Fruit fly (Drosophila melanogaster) whole organism, prepupa: ENCODE results near the gene CG2641.

Experiments
- CG10631 ChIP-seq: fragments of 200-800 bp; sonication (Bioruptor generic); optimal IDR thresholded peaks from 2 replicates; lab custom pipeline; 2016; ENCODE audit warnings: missing biosample characterization, missing genetic modification characterization
- CG10669 ChIP-seq: fragments of 200-800 bp; sonication (Bioruptor generic); optimal IDR thresholded peaks from 3 replicates; lab custom pipeline; 2018; ENCODE audit warnings: missing biosample characterization, mild to moderate bottlenecking, missing genetic modification characterization, moderate library complexity
- CG11294 ChIP-seq: fragments of 200-800 bp; sonication (Bioruptor generic); IDR thresholded peaks from 2 replicates; pipeline ENCODE4 v1.3.6; 2022; ENCODE audit warnings: missing biosample characterization, missing genetic modification characterization
- CG11762 ChIP-seq: fragments of 200-800 bp; sonication (Bioruptor generic); optimal IDR thresholded peaks from 3 replicates; lab custom pipeline; 2016; ENCODE audit warnings: missing biosample characterization, missing genetic modification characterization; ENCODE audit not compliant: insufficient read depth
- CG11902 ChIP-seq: fragments of 200-800 bp; sonication (Bioruptor generic); optimal IDR thresholded peaks from 3 replicates; lab custom pipeline; 2016; ENCODE audit warnings: missing biosample characterization, missing genetic modification characterization
- CG15336 ChIP-seq: fragments of 200-800 bp; sonication (Bioruptor generic); IDR thresholded peaks from 2 replicates; pipeline ENCODE4 v1.3.6; 2022; ENCODE audit warnings: missing biosample characterization, missing genetic modification characterization
- CG1621 ChIP-seq: fragments of 200-800 bp; sonication (Bioruptor generic); optimal IDR thresholded peaks from 3 replicates; lab custom pipeline; 2018; ENCODE audit warnings: missing biosample characterization, mild to moderate bottlenecking, missing genetic modification characterization
- CG16779 ChIP-seq: fragments of 200-800 bp; sonication (Bioruptor generic); optimal IDR thresholded peaks from 3 replicates; lab custom pipeline; 2017; ENCODE audit warnings: missing biosample characterization, mild to moderate bottlenecking, missing genetic modification characterization
- CG3032 ChIP-seq: fragments of 200-800 bp; optimal IDR thresholded peaks from 2 replicates; lab custom pipeline; 2019; ENCODE audit warnings: missing biosample characterization, mild to moderate bottlenecking, missing genetic modification characterization, moderate library complexity
- CG31627 ChIP-seq: fragments of 200-800 bp; sonication (Bioruptor generic); optimal IDR thresholded peaks from 3 replicates; lab custom pipeline; 2016; ENCODE audit warnings: missing biosample characterization, missing genetic modification characterization
- CG32006 ChIP-seq: fragments of 200-800 bp; sonication (Bioruptor generic); optimal IDR thresholded peaks from 3 replicates; lab custom pipeline; 2017; ENCODE audit warnings: missing biosample characterization, mild to moderate bottlenecking, missing genetic modification characterization
- CG34406 ChIP-seq: fragments of 200-800 bp; sonication (Bioruptor generic); optimal IDR thresholded peaks from 3 replicates; lab custom pipeline; 2016; ENCODE audit warnings: missing biosample characterization, missing genetic modification characterization
- CG3919 ChIP-seq: fragments of 200-800 bp; sonication (Bioruptor generic); optimal IDR thresholded peaks from 3 replicates; lab custom pipeline; 2016; ENCODE audit warnings: missing biosample characterization, missing genetic modification characterization
- CG4318 ChIP-seq: fragments of 200-800 bp; sonication (Bioruptor generic); optimal IDR thresholded peaks from 3 replicates; lab custom pipeline; 2017; ENCODE audit warnings: missing biosample characterization, mild to moderate bottlenecking, missing genetic modification characterization
- CG6276 ChIP-seq: fragments of 200-800 bp; sonication (Bioruptor generic); optimal IDR thresholded peaks from 2 replicates; lab custom pipeline; 2017; ENCODE audit warnings: missing biosample characterization, mild to moderate bottlenecking, missing genetic modification characterization
- CG6792 ChIP-seq: fragments of 200-800 bp; sonication (Bioruptor generic); optimal IDR thresholded peaks from 3 replicates; lab custom pipeline; 2016; ENCODE audit warnings: missing biosample characterization, missing genetic modification characterization
- CG6808 ChIP-seq: fragments of 200-800 bp; sonication (Bioruptor generic); optimal IDR thresholded peaks from 3 replicates; lab custom pipeline; 2017; ENCODE audit warnings: missing biosample characterization, missing genetic modification characterization, mild to moderate bottlenecking, moderate library complexity, missing genetic modification reagents
- CG7368 ChIP-seq: fragments of 200-800 bp; sonication (Bioruptor generic); optimal IDR thresholded peaks from 3 replicates; lab custom pipeline; 2016; ENCODE audit warnings: missing biosample characterization, missing genetic modification characterization
- CG8119 ChIP-seq: fragments of 200-800 bp; sonication (Bioruptor generic); IDR thresholded peaks from 3 replicates; pipeline ENCODE4 v1.3.6; 2022; ENCODE audit warnings: missing biosample characterization, missing genetic modification characterization
- CG8319 ChIP-seq: fragments of 200-800 bp; sonication (Bioruptor generic); optimal IDR thresholded peaks from 3 replicates; lab custom pipeline; 2016; ENCODE audit warnings: missing biosample characterization, missing genetic modification characterization
- CG9139 ChIP-seq: fragments of 200-800 bp; sonication (Bioruptor generic); optimal IDR thresholded peaks from 3 replicates; lab custom pipeline; 2017; ENCODE audit warnings: missing biosample characterization, mild to moderate bottlenecking, missing genetic modification characterization
- Eip75B ChIP-seq: fragments of 200-800 bp; sonication (Bioruptor generic); optimal IDR thresholded peaks from 3 replicates; lab custom pipeline; 2016; ENCODE audit warnings: missing biosample characterization, missing genetic modification characterization
- Eip78C ChIP-seq: fragments of 200-800 bp; sonication (Bioruptor generic); peaks from one replicate; lab custom pipeline; 2016; ENCODE audit warnings: missing biosample characterization, missing genetic modification characterization
- Eip93F ChIP-seq: fragments of 200-800 bp; sonication (Bioruptor generic); optimal IDR thresholded peaks from 2 replicates; lab custom pipeline; 2016; ENCODE audit warnings: missing biosample characterization, mild to moderate bottlenecking, missing genetic modification characterization
- Ets21C ChIP-seq: fragments of 200-800 bp; sonication (Bioruptor generic); optimal IDR thresholded peaks from 3 replicates; lab custom pipeline; 2016; ENCODE audit warnings: missing biosample characterization, missing genetic modification characterization
- Ets96B ChIP-seq: fragments of 200-800 bp; optimal IDR thresholded peaks from 2 replicates; lab custom pipeline; 2019; ENCODE audit warnings: missing biosample characterization, mild to moderate bottlenecking, missing genetic modification characterization, moderate library complexity
- Gug ChIP-seq: fragments of 200-800 bp; sonication (Bioruptor generic); IDR thresholded peaks from 2 replicates; pipeline ENCODE4 v1.3.6; 2022; ENCODE audit warnings: missing biosample characterization, missing genetic modification characterization
- Hr38 ChIP-seq: sonication (Bioruptor generic); optimal IDR thresholded peaks from 2 replicates; lab custom pipeline; 2016; ENCODE audit warnings: missing biosample characterization, missing genetic modification characterization
- Hr4 ChIP-seq: fragments of 200-800 bp; sonication (Bioruptor generic); optimal IDR thresholded peaks from 3 replicates; lab custom pipeline; 2016; ENCODE audit warnings: missing biosample characterization, missing genetic modification characterization
- Lpt ChIP-seq: fragments of 200-800 bp; sonication (Bioruptor generic); optimal IDR thresholded peaks from 3 replicates; lab custom pipeline; 2016; ENCODE audit warnings: missing biosample characterization, missing genetic modification characterization
- Met ChIP-seq: fragments of 200-800 bp; sonication (Bioruptor generic); optimal IDR thresholded peaks from 3 replicates; lab custom pipeline; 2016; ENCODE audit warnings: missing biosample characterization, missing genetic modification characterization
- OdsH ChIP-seq: fragments of 200-800 bp; sonication (Bioruptor generic); optimal IDR thresholded peaks from 3 replicates; lab custom pipeline; 2016; ENCODE audit warnings: missing biosample characterization, missing genetic modification characterization
- Smox ChIP-seq: fragments of 200-800 bp; sonication (Bioruptor generic); optimal IDR thresholded peaks from 3 replicates; lab custom pipeline; 2016; ENCODE audit warnings: missing biosample characterization, missing genetic modification characterization
- Sox102F ChIP-seq: fragments of 200-800 bp; sonication (Bioruptor generic); optimal IDR thresholded peaks from 2 replicates; lab custom pipeline; 2016; ENCODE audit warnings: missing biosample characterization, mild to moderate bottlenecking, missing genetic modification characterization
- Sox15 ChIP-seq: fragments of 200-800 bp; sonication (Bioruptor generic); optimal IDR thresholded peaks from 3 replicates; lab custom pipeline; 2016; ENCODE audit warnings: missing biosample characterization, missing genetic modification characterization
- achi ChIP-seq: fragments of 200-800 bp; sonication (Bioruptor generic); optimal IDR thresholded peaks from 3 replicates; lab custom pipeline; 2016; ENCODE audit warnings: missing biosample characterization, missing genetic modification characterization
- acj6 ChIP-seq: fragments of 200-800 bp; sonication (Bioruptor generic); optimal IDR thresholded peaks from 3 replicates; lab custom pipeline; 2016; ENCODE audit warnings: missing biosample characterization, missing genetic modification characterization
- cyc ChIP-seq: fragments of 200-800 bp; sonication (Bioruptor generic); optimal IDR thresholded peaks from 3 replicates; lab custom pipeline; 2016; ENCODE audit warnings: missing biosample characterization, missing genetic modification characterization
- dsx ChIP-seq: fragments of 200-800 bp; optimal IDR thresholded peaks from 3 replicates; lab custom pipeline; 2019; ENCODE audit warnings: missing biosample characterization, mild to moderate bottlenecking, missing genetic modification characterization, moderate library complexity; ENCODE audit not compliant: poor library complexity, severe bottlenecking
- eg ChIP-seq: fragments of 200-800 bp; sonication (Bioruptor generic); IDR thresholded peaks from 3 replicates; pipeline ENCODE4 v1.3.6; 2022; ENCODE audit warnings: missing biosample characterization, missing genetic modification characterization
- fd59A ChIP-seq: fragments of 200-800 bp; sonication (Bioruptor generic); optimal IDR thresholded peaks from 2 replicates; lab custom pipeline; 2017; ENCODE audit warnings: missing biosample characterization, mild to moderate bottlenecking, missing genetic modification characterization, missing genetic modification reagents
- fd85E ChIP-seq: fragments of 200-800 bp; sonication (Bioruptor generic); optimal IDR thresholded peaks from 3 replicates; lab custom pipeline; 2016; ENCODE audit warnings: missing biosample characterization, missing genetic modification characterization
- fkh ChIP-seq: fragments of 200-800 bp; sonication (Bioruptor generic); optimal IDR thresholded peaks from 3 replicates; lab custom pipeline; 2017; ENCODE audit warnings: missing biosample characterization, mild to moderate bottlenecking, missing genetic modification characterization, moderate library complexity
- lz ChIP-seq: fragments of 200-800 bp; sonication (Bioruptor generic); optimal IDR thresholded peaks from 3 replicates; lab custom pipeline; 2016; ENCODE audit warnings: missing biosample characterization, missing genetic modification characterization
- net ChIP-seq: fragments of 200-800 bp; sonication (Bioruptor generic); optimal IDR thresholded peaks from 3 replicates; lab custom pipeline; 2016; ENCODE audit warnings: missing biosample characterization, missing genetic modification characterization
- pdm3 ChIP-seq: fragments of 200-800 bp; sonication (Bioruptor generic); optimal IDR thresholded peaks from 3 replicates; lab custom pipeline; 2016; ENCODE audit warnings: missing biosample characterization, missing genetic modification characterization
- salr ChIP-seq, 2 experiments: fragments of 200-800 bp; sonication (Bioruptor generic); optimal IDR thresholded peaks; 3 replicates each; lab custom pipeline; 2016 to 2018; ENCODE audit warnings: missing biosample characterization in 2 of 2, missing genetic modification characterization in 2 of 2, mild to moderate bottlenecking in 1 of 2
- spab ChIP-seq: fragments of 200-800 bp; sonication (Bioruptor generic); optimal IDR thresholded peaks from 2 replicates; lab custom pipeline; 2017; ENCODE audit warnings: missing biosample characterization, mild to moderate bottlenecking, missing genetic modification characterization, missing genetic modification reagents
- ss ChIP-seq, 2 experiments: fragments of 200-800 bp; sonication (Bioruptor generic); optimal IDR thresholded peaks; 2 replicates in 1 of 2; 3 replicates in 1 of 2; lab custom pipeline; 2017 to 2018; ENCODE audit warnings: mild to moderate bottlenecking in 2 of 2, missing biosample characterization in 2 of 2, missing genetic modification characterization in 2 of 2, moderate library complexity in 1 of 2
- svp ChIP-seq: fragments of 200-800 bp; sonication (Bioruptor generic); peaks from one replicate; lab custom pipeline; 2016; ENCODE audit warnings: missing biosample characterization, missing genetic modification characterization
- topi ChIP-seq: fragments of 200-800 bp; sonication (Bioruptor generic); optimal IDR thresholded peaks from 3 replicates; lab custom pipeline; 2016; ENCODE audit warnings: missing biosample characterization, missing genetic modification characterization
- vri ChIP-seq: fragments of 200-800 bp; sonication (Bioruptor generic); optimal IDR thresholded peaks from 3 replicates; lab custom pipeline; 2016; ENCODE audit warnings: missing biosample characterization, mild to moderate bottlenecking, missing genetic modification characterization

Gene CG2641

DNA sequence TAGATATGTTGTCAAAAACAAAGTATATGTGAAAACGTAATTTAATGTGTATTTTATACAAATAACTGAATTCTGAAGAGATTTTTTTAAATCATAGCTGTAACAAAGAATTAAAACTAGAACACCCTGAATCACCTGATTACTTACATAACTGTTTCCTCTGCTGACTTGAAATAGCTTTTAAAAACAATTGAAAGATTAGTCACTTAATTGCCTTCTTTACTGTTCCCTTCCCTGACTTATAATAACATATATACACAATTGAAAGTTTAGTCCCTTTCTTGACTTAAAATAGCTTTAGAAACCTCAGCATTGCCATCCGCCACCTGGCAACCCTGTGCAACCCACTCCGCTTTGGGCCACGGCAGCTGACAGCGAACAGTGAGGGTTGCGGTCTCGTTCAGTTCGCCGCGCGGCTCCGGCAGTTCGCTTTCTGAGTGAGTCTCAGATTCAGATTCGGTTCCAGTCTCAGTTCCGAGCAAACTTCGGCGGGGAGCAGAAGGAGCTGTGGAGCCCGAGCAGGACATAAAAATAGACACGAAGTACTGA, 20.2 kb downstream of the CG2641 start, which contains the start of gene CG34384:
CG34384 (plus strand) TSS at position 381 of the 549 bp plus-strand sequence.
- peak; percentile 45 for TF ChIP-seq Ets96B (tag; lab: Kevin White, UChicago)
- no peak for TF ChIP-seq Lpt (GFP tag; lab: Kevin White, UChicago)
- no peak for TF ChIP-seq CG6276
- peak; percentile 54 for TF ChIP-seq lz
- peak; percentile 27 for TF ChIP-seq cyc (GFP tag; lab: Kevin White, UChicago)
- no peak for TF ChIP-seq CG16779
- no peak for TF ChIP-seq fd85E (GFP tag; lab: Kevin White, UChicago)
- TF ChIP-seq CG34406 = peak; percentile 19
- TF ChIP-seq eg (GFP tag; lab: Robert Waterston, UW) = no peak
- peak; percentile 42 for TF ChIP-seq topi (GFP tag; lab: Kevin White, UChicago)
- TF ChIP-seq dsx (GFP tag; lab: Kevin White, UChicago) = peak; percentile 0
- TF ChIP-seq CG6792 (GFP tag; lab: Kevin White, UChicago) = peak; percentile 52
- no peak for TF ChIP-seq CG1621 (tag; lab: Kevin White, UChicago)
- TF ChIP-seq pdm3 (GFP tag; lab: Kevin White, UChicago) = peak; percentile 41
- no peak for TF ChIP-seq Eip93F
- peak; percentile 5 for TF ChIP-seq CG8319 (GFP tag; lab: Kevin White, UChicago)
- peak; percentile 18 to 58 for TF ChIP-seq ss (GFP tag; optimal IDR thresholded peaks at IDR 0.05; lab: Kevin White, UChicago)
- TF ChIP-seq Eip78C (GFP tag; lab: Kevin White, UChicago) = peak; percentile 82
- peak; percentile 82 for TF ChIP-seq svp
- TF ChIP-seq CG3919 (GFP tag; lab: Kevin White, UChicago) = peak; percentile 56
- TF ChIP-seq Gug (GFP tag; lab: Robert Waterston, UW) = no peak
- TF ChIP-seq CG32006 (GFP tag; lab: Kevin White, UChicago) = peak; percentile 57
- TF ChIP-seq CG8119 = no peak
- peak; percentile 39 for TF ChIP-seq OdsH (GFP tag; lab: Kevin White, UChicago)
- TF ChIP-seq CG10631 (GFP tag; lab: Kevin White, UChicago) = peak; percentile 31
- TF ChIP-seq Hr38 (GFP tag; lab: Kevin White, UChicago) = no peak
- TF ChIP-seq Ets21C (GFP tag; lab: Kevin White, UChicago) = peak; percentile 5
- peak; percentile 12 for TF ChIP-seq CG11902 (GFP tag; lab: Kevin White, UChicago)
- no peak for TF ChIP-seq CG11294
- TF ChIP-seq Smox (GFP tag; lab: Kevin White, UChicago) = peak; percentile 21
- TF ChIP-seq CG31627 (GFP tag; lab: Kevin White, UChicago) = peak; percentile 41
- TF ChIP-seq fkh (GFP tag; lab: Kevin White, UChicago) = no peak
- peak; percentile 27 for TF ChIP-seq Hr4 (GFP tag; lab: Kevin White, UChicago)
- TF ChIP-seq CG6808 (GFP tag; lab: Kevin White, UChicago) = peak; percentile 68
- no peak for TF ChIP-seq CG11762
- TF ChIP-seq Sox15 (GFP tag; lab: Kevin White, UChicago) = no peak
- TF ChIP-seq CG15336 (GFP tag; lab: Robert Waterston, UW) = no peak
- peak; percentile 40 for TF ChIP-seq CG10669 (GFP tag; lab: Kevin White, UChicago)
- peak; percentile 3 for TF ChIP-seq CG4318 (GFP tag; lab: Kevin White, UChicago)
- peak in 1 of 2 experiments; percentile 18 for TF ChIP-seq salr (GFP tag; optimal IDR thresholded peaks at IDR 0.05; lab: Kevin White, UChicago)
- TF ChIP-seq spab = peak; percentile 60
- TF ChIP-seq achi (GFP tag; lab: Kevin White, UChicago) = peak; percentile 28
- TF ChIP-seq Met = peak; percentile 48
- TF ChIP-seq CG7368 (GFP tag; lab: Kevin White, UChicago) = no peak
- no peak for TF ChIP-seq vri
- no peak for TF ChIP-seq net
- peak; percentile 49 for TF ChIP-seq CG3032 (tag; lab: Kevin White, UChicago)
- TF ChIP-seq Eip75B (GFP tag; lab: Kevin White, UChicago) = peak; percentile 59
- TF ChIP-seq fd59A = peak; percentile 4
- TF ChIP-seq CG9139 (GFP tag; lab: Kevin White, UChicago) = no peak
- peak; percentile 5 for TF ChIP-seq Sox102F (GFP tag; lab: Kevin White, UChicago)
- peak; percentile 30 for TF ChIP-seq acj6 (GFP tag; lab: Kevin White, UChicago)
